Fruit fly (Drosophila melanogaster) whole organism, embryonic: Measurements from ENCODE around the gene Rtca.

Experiments
- Adf1 ChIP-seq: fragments of 200-800 bp; sonication (Bioruptor generic); IDR thresholded peaks from 2 replicates; pipeline ENCODE4 v1.3.6; 2022; ENCODE audit warnings: missing biosample characterization, missing genetic modification characterization
- Awh ChIP-seq: fragments of 200-800 bp; sonication (Bioruptor generic); IDR thresholded peaks from 2 replicates; pipeline ENCODE4, ENCODE4 v1.3.6; 2022; ENCODE audit warnings: missing biosample characterization, missing genetic modification characterization
- BEAF-32 ChIP-seq: fragments of 200-800 bp; sonication (Bioruptor generic); optimal IDR thresholded peaks from 3 replicates; lab custom pipeline; 2017; ENCODE audit warnings: missing biosample characterization, missing genetic modification characterization, mild to moderate bottlenecking, moderate library complexity, missing genetic modification reagents
- CG10321 ChIP-seq: fragments of 200-800 bp; sonication (Bioruptor generic); IDR thresholded peaks from 2 replicates; pipeline ENCODE4 v1.3.6; 2022; ENCODE audit warnings: missing biosample characterization, missing genetic modification characterization
- CG10543 ChIP-seq: fragments of 200-800 bp; sonication (Bioruptor generic); optimal IDR thresholded peaks from 3 replicates; lab custom pipeline; 2017; ENCODE audit warnings: missing biosample characterization, mild to moderate bottlenecking, missing genetic modification characterization, moderate library complexity
- CG10959 ChIP-seq: fragments of 200-800 bp; sonication (Bioruptor generic); IDR thresholded peaks from 2 replicates; pipeline ENCODE4 v1.3.6; 2022; ENCODE audit warnings: missing biosample characterization, missing genetic modification characterization
- CG12769 ChIP-seq: fragments of 200-800 bp; sonication (Bioruptor generic); optimal IDR thresholded peaks from 2 replicates; lab custom pipeline; 2019; ENCODE audit warnings: missing biosample characterization, mild to moderate bottlenecking, missing genetic modification characterization, moderate library complexity
- CG13123 ChIP-seq: fragments of 200-800 bp; sonication (Bioruptor generic); optimal IDR thresholded peaks from 2 replicates; lab custom pipeline; 2016; ENCODE audit warnings: missing biosample characterization, missing genetic modification characterization
- CG15696 ChIP-seq: fragments of 200-800 bp; sonication (Bioruptor generic); optimal IDR thresholded peaks from 2 replicates; lab custom pipeline; 2019; ENCODE audit warnings: missing biosample characterization, mild to moderate bottlenecking, missing genetic modification characterization, moderate library complexity
- CG17186 ChIP-seq: fragments of 200-800 bp; sonication (Bioruptor generic); optimal IDR thresholded peaks from 3 replicates; lab custom pipeline; 2017; ENCODE audit warnings: missing biosample characterization, missing genetic modification reagents, missing genetic modification characterization
- CG17359 ChIP-seq: fragments of 200-800 bp; sonication (Bioruptor generic); optimal IDR thresholded peaks from 3 replicates; lab custom pipeline; 2018; ENCODE audit warnings: missing biosample characterization, mild to moderate bottlenecking, missing genetic modification characterization, moderate library complexity
- CG17829 ChIP-seq: fragments of 200-800 bp; optimal IDR thresholded peaks from 2 replicates; lab custom pipeline; 2019; ENCODE audit warnings: missing biosample characterization, mild to moderate bottlenecking, missing genetic modification characterization, moderate library complexity
- CG1832 ChIP-seq: fragments of 200-800 bp; sonication (Bioruptor generic); optimal IDR thresholded peaks from 2 replicates; lab custom pipeline; 2017; ENCODE audit warnings: missing biosample characterization, mild to moderate bottlenecking, missing genetic modification characterization, inconsistent platforms
- CG2889 ChIP-seq: fragments of 200-800 bp; sonication (Bioruptor generic); IDR thresholded peaks from 3 replicates; pipeline ENCODE4 v1.3.6; 2022; ENCODE audit warnings: missing biosample characterization, missing genetic modification characterization
- CG31388 ChIP-seq: fragments of 200-800 bp; sonication (Bioruptor generic); optimal IDR thresholded peaks from 2 replicates; lab custom pipeline; 2016; ENCODE audit warnings: missing biosample characterization, missing genetic modification characterization
- CG33557 ChIP-seq: fragments of 200-800 bp; sonication (Bioruptor generic); optimal IDR thresholded peaks from 2 replicates; lab custom pipeline; 2019; ENCODE audit warnings: missing biosample characterization, mild to moderate bottlenecking, missing genetic modification characterization, moderate library complexity
- CG6765 ChIP-seq: fragments of 200-800 bp; sonication (Bioruptor generic); optimal IDR thresholded peaks from 3 replicates; lab custom pipeline; 2017; ENCODE audit warnings: missing biosample characterization, mild to moderate bottlenecking, missing genetic modification characterization
- CG8290 ChIP-seq, 3 experiments: fragments of 200-800 bp; sonication (Bioruptor generic); optimal IDR thresholded peaks; 2 replicates each; lab custom pipeline; 2016 to 2019; ENCODE audit warnings: missing biosample characterization in 3 of 3, missing genetic modification characterization in 3 of 3, mild to moderate bottlenecking in 2 of 3, moderate library complexity in 1 of 3
- CG8765 ChIP-seq: fragments of 200-800 bp; sonication (Bioruptor generic); IDR thresholded peaks from 2 replicates; pipeline ENCODE4 v1.3.6; 2022; ENCODE audit warnings: missing biosample characterization, missing genetic modification characterization
- Deaf1 ChIP-seq: fragments of 200-800 bp; optimal IDR thresholded peaks from 3 replicates; lab custom pipeline; 2019; ENCODE audit warnings: missing biosample characterization, mild to moderate bottlenecking, missing genetic modification characterization, moderate library complexity
- Dip3 ChIP-seq: fragments of 200-800 bp; sonication (Bioruptor generic); optimal IDR thresholded peaks from 3 replicates; lab custom pipeline; 2016; ENCODE audit warnings: missing biosample characterization, missing genetic modification characterization
- E2f2 ChIP-seq: fragments of 200-800 bp; sonication (Bioruptor generic); IDR thresholded peaks from 2 replicates; pipeline ENCODE4 v1.3.6; 2022; ENCODE audit warnings: missing biosample characterization, missing genetic modification characterization
- HmgD ChIP-seq: fragments of 200-800 bp; sonication (Bioruptor generic); optimal IDR thresholded peaks from 3 replicates; lab custom pipeline; 2016; ENCODE audit warnings: missing biosample characterization, missing genetic modification characterization
- Hr3 ChIP-seq: fragments of 200-800 bp; sonication (Bioruptor generic); optimal IDR thresholded peaks from 3 replicates; lab custom pipeline; 2016; ENCODE audit warnings: missing biosample characterization, missing genetic modification characterization
- Hr39 ChIP-seq: fragments of >200 bp; optimal IDR thresholded peaks from 2 replicates; lab custom pipeline; 2017
- Lim3 ChIP-seq: fragments of 200-800 bp; sonication (Bioruptor generic); IDR thresholded peaks from 2 replicates; pipeline ENCODE4 v1.3.6; 2022; ENCODE audit warnings: missing biosample characterization, missing genetic modification characterization
- Mad ChIP-seq: fragments of 200-800 bp; sonication (Bioruptor generic); optimal IDR thresholded peaks from 2 replicates; lab custom pipeline; 2016; ENCODE audit warnings: missing biosample characterization, missing genetic modification characterization
- Med ChIP-seq: fragments of 200-800 bp; sonication (Bioruptor generic); peaks from one replicate; lab custom pipeline; 2016; ENCODE audit warnings: missing biosample characterization, missing genetic modification characterization, mild to moderate bottlenecking, inconsistent platforms, moderate library complexity
- Ptx1 ChIP-seq: fragments of 200-800 bp; sonication (Bioruptor generic); IDR thresholded peaks from 2 replicates; pipeline ENCODE4 v1.3.6; 2022; ENCODE audit warnings: missing biosample characterization, missing genetic modification characterization
- Six4 ChIP-seq: fragments of 200-800 bp; sonication (Bioruptor generic); optimal IDR thresholded peaks from 2 replicates; lab custom pipeline; 2016; ENCODE audit warnings: missing biosample characterization, missing genetic modification characterization
- Sox100B ChIP-seq: fragments of 200-800 bp; sonication (Bioruptor generic); optimal IDR thresholded peaks from 3 replicates; lab custom pipeline; 2018; ENCODE audit warnings: missing biosample characterization, mild to moderate bottlenecking, missing genetic modification characterization
- cg ChIP-seq: fragments of 200-800 bp; sonication (Bioruptor generic); optimal IDR thresholded peaks from 3 replicates; lab custom pipeline; 2019; ENCODE audit warnings: missing biosample characterization, mild to moderate bottlenecking, missing genetic modification characterization, moderate library complexity
- chinmo ChIP-seq: fragments of 200-800 bp; sonication (Bioruptor generic); IDR thresholded peaks from 4 replicates; pipeline ENCODE4 v1.3.6; 2022; ENCODE audit warnings: missing biosample characterization, missing genetic modification characterization; ENCODE audit not compliant: partially characterized antibody
- danr ChIP-seq: fragments of 200-800 bp; sonication (Bioruptor generic); IDR thresholded peaks from 2 replicates; pipeline ENCODE4 v1.3.6; 2022; ENCODE audit warnings: missing biosample characterization, missing genetic modification characterization
- ems ChIP-seq: fragments of 200-800 bp; sonication (Bioruptor generic); optimal IDR thresholded peaks from 3 replicates; lab custom pipeline; 2016; ENCODE audit warnings: missing biosample characterization, missing genetic modification characterization
- fru ChIP-seq: fragments of >200 bp; optimal IDR thresholded peaks from 2 replicates; lab custom pipeline; 2017
- ftz-f1 ChIP-seq: fragments of 200-800 bp; sonication (Bioruptor generic); optimal IDR thresholded peaks from 2 replicates; lab custom pipeline; 2016; ENCODE audit warnings: missing biosample characterization, missing genetic modification characterization
- gsb ChIP-seq: fragments of 200-800 bp; sonication (Bioruptor generic); IDR thresholded peaks from 2 replicates; pipeline ENCODE4 v1.3.6; 2022; ENCODE audit warnings: missing biosample characterization, missing genetic modification characterization
- hth ChIP-seq: fragments of >200 bp; optimal IDR thresholded peaks from 2 replicates; lab custom pipeline; 2017; ENCODE audit warnings: inconsistent platforms
- jigr1 ChIP-seq: fragments of 200-800 bp; sonication (Bioruptor generic); IDR thresholded peaks from 3 replicates; pipeline ENCODE4 v1.3.6; 2022; ENCODE audit warnings: missing biosample characterization, missing genetic modification characterization
- kay ChIP-seq: fragments of 200-800 bp; sonication (Bioruptor generic); optimal IDR thresholded peaks from 2 replicates; lab custom pipeline; 2016; ENCODE audit warnings: missing biosample characterization, missing genetic modification characterization
- lab ChIP-seq: fragments of 200-800 bp; sonication (Bioruptor generic); optimal IDR thresholded peaks from 3 replicates; lab custom pipeline; 2017; ENCODE audit warnings: missing biosample characterization, missing genetic modification characterization, mild to moderate bottlenecking, moderate library complexity, missing genetic modification reagents
- p53 ChIP-seq: fragments of 200-800 bp; sonication (Bioruptor generic); optimal IDR thresholded peaks from 2 replicates; lab custom pipeline; 2016; ENCODE audit warnings: missing biosample characterization, missing genetic modification characterization
- row ChIP-seq: fragments of 200-800 bp; sonication (Bioruptor generic); IDR thresholded peaks from 3 replicates; pipeline ENCODE4 v1.3.6; 2022; ENCODE audit warnings: missing biosample characterization, missing genetic modification characterization
- sd ChIP-seq: fragments of 200-800 bp; sonication (Bioruptor generic); optimal IDR thresholded peaks from 3 replicates; lab custom pipeline; 2018; ENCODE audit warnings: missing biosample characterization, mild to moderate bottlenecking, missing genetic modification characterization, moderate library complexity
- shn ChIP-seq: fragments of 200-800 bp; sonication (Bioruptor generic); optimal IDR thresholded peaks from 3 replicates; lab custom pipeline; 2016; ENCODE audit warnings: missing biosample characterization, missing genetic modification characterization
- sima ChIP-seq: fragments of 200-800 bp; sonication (Bioruptor generic); optimal IDR thresholded peaks from 2 replicates; lab custom pipeline; 2016; ENCODE audit warnings: missing biosample characterization, missing genetic modification characterization
- slbo ChIP-seq: fragments of 200-800 bp; sonication (Bioruptor generic); IDR thresholded peaks from 2 replicates; pipeline ENCODE4 v1.3.6; 2022; ENCODE audit warnings: missing biosample characterization, missing genetic modification characterization
- trem ChIP-seq: fragments of 200-800 bp; optimal IDR thresholded peaks from 3 replicates; lab custom pipeline; 2019; ENCODE audit warnings: missing biosample characterization, mild to moderate bottlenecking, missing genetic modification characterization, moderate library complexity
- tup ChIP-seq: fragments of 200-800 bp; sonication (Bioruptor generic); optimal IDR thresholded peaks from 2 replicates; lab custom pipeline; 2016; ENCODE audit warnings: missing biosample characterization, mild to moderate bottlenecking, missing genetic modification characterization, moderate library complexity
- yki ChIP-seq: fragments of >200 bp; optimal IDR thresholded peaks from 3 replicates; lab custom pipeline; 2018
- zf30C ChIP-seq: fragments of 200-800 bp; sonication (Bioruptor generic); optimal IDR thresholded peaks from 3 replicates; lab custom pipeline; 2018; ENCODE audit warnings: missing biosample characterization, mild to moderate bottlenecking, missing genetic modification characterization

Rtca gene

DNA sequence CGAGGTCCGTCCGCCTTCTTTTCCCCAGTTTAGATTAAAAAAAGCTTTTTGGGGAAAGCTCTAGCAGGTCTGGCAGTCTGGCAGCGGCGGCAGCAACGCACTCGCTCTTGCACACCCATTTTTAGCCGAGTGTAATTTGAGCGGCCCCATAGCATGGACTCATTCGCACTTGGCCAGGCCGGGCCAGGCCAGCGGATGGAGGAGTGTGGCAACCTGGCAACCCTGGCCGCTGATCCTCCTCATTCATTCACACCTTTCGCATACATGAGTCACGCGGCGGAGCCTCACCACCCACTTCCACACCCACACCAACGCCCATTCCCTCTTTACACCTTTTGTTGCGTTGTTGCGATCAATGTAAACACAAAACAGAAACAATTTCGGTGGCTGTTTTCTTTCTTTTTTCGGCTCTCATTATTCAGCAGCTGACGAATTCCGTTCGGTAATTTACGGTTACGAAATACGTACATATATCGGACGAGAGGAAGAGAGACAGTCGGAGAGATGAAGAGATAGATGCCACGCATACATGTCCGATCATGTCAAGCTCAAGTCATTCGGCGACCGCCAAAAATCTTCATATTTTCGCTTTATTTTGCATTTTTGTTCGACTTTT lies 39.3 kb upstream of the Rtca start (continued):
- TF ChIP-seq Hr39 (lab: Kevin White, UChicago): no peak
- peak; percentile 28 for TF ChIP-seq CG1832 (GFP tag; lab: Kevin White, UChicago)
- no peak for TF ChIP-seq shn (GFP tag; lab: Kevin White, UChicago)
- no peak for TF ChIP-seq CG6765 (GFP tag; lab: Kevin White, UChicago)
- TF ChIP-seq Mad (GFP tag; lab: Kevin White, UChicago): no peak
- peak; percentile 29 for TF ChIP-seq ftz-f1 (GFP tag; lab: Kevin White, UChicago)
- no peak for TF ChIP-seq CG13123 (GFP tag; lab: Kevin White, UChicago)
- peak; percentile 41 for TF ChIP-seq Adf1 (GFP tag; lab: Robert Waterston, UW)
- TF ChIP-seq CG17829: no peak
- TF ChIP-seq ems (GFP tag; lab: Kevin White, UChicago): no peak
- TF ChIP-seq zf30C (GFP tag; lab: Kevin White, UChicago): no peak
- peak; percentile 64 for TF ChIP-seq kay
- peak; percentile 6 for TF ChIP-seq lab (GFP tag; lab: Kevin White, UChicago)
- TF ChIP-seq danr (GFP tag; lab: Robert Waterston, UW): no peak
- no peak for TF ChIP-seq Dip3
- no peak for TF ChIP-seq trem (tag; lab: Kevin White, UChicago)
- no peak for TF ChIP-seq jigr1 (GFP tag; lab: Robert Waterston, UW)
- TF ChIP-seq Deaf1 (tag; lab: Kevin White, UChicago): peak; percentile 34
- TF ChIP-seq E2f2 (GFP tag; lab: Robert Waterston, UW): no peak
- TF ChIP-seq CG33557 (GFP tag; lab: Kevin White, UChicago): no peak
- TF ChIP-seq Ptx1 (GFP tag; lab: Robert Waterston, UW): no peak
- TF ChIP-seq fru (lab: Kevin White, UChicago): no peak
- 0 out of 4 replicates have a peak, but pooled peaks have one; percentile 48 for TF ChIP-seq chinmo (GFP tag; lab: Robert Waterston, UW)
- TF ChIP-seq Awh (GFP tag; lab: Robert Waterston, UW): no peak
- TF ChIP-seq CG15696 (tag; lab: Kevin White, UChicago): no peak
- peak; percentile 3 for TF ChIP-seq cg (GFP tag; lab: Kevin White, UChicago)
- no peak for TF ChIP-seq BEAF-32 (GFP tag; lab: Kevin White, UChicago)
- no peak for TF ChIP-seq Sox100B (GFP tag; lab: Kevin White, UChicago)
- TF ChIP-seq Six4 (GFP tag; lab: Kevin White, UChicago): no peak
- TF ChIP-seq p53: peak; percentile 90
- TF ChIP-seq CG8765 (GFP tag; lab: Robert Waterston, UW): no peak
- TF ChIP-seq CG17359 (tag; lab: Kevin White, UChicago): no peak
- no peak for TF ChIP-seq CG2889 (GFP tag; lab: Robert Waterston, UW)
- no peak for TF ChIP-seq row (GFP tag; lab: Robert Waterston, UW)
- no peak for TF ChIP-seq CG17186 (GFP tag; lab: Kevin White, UChicago)
- TF ChIP-seq gsb: no peak
- no peak for TF ChIP-seq slbo (GFP tag; lab: Robert Waterston, UW)
- peak; percentile 84 for TF ChIP-seq sd (tag; lab: Kevin White, UChicago)
- no peak for TF ChIP-seq tup (GFP tag; lab: Kevin White, UChicago)
- TF ChIP-seq CG10959 (GFP tag; lab: Robert Waterston, UW): no peak
- peak; percentile 82 for TF ChIP-seq CG10321 (GFP tag; lab: Robert Waterston, UW)
- TF ChIP-seq Lim3 (GFP tag; lab: Robert Waterston, UW): no peak
- TF ChIP-seq HmgD (GFP tag; lab: Kevin White, UChicago): no peak
- TF ChIP-seq CG31388 (GFP tag; lab: Kevin White, UChicago): no peak
- no peak for TF ChIP-seq Hr3 (GFP tag; lab: Kevin White, UChicago)
- peak; percentile 80 for TF ChIP-seq CG10543 (GFP tag; lab: Kevin White, UChicago)
- no peak for TF ChIP-seq CG8290 (GFP tag; optimal IDR thresholded peaks at IDR 0.05; lab: Kevin White, UChicago)
- peak in 1 of 2 experiments; percentile 23 for TF ChIP-seq CG8290 (tag; optimal IDR thresholded peaks at IDR 0.05; lab: Kevin White, UChicago)
- no peak for TF ChIP-seq hth (lab: Kevin White, UChicago)
- TF ChIP-seq Med: peak; percentile 73
- no peak for TF ChIP-seq yki
- TF ChIP-seq CG12769: peak; percentile 67
- no peak for TF ChIP-seq sima (GFP tag; lab: Kevin White, UChicago)
